Fruit fly (Drosophila melanogaster) whole organism, prepupa: Measurements from ENCODE around the gene Mgstl.

Source experiments
- CG4318 ChIP-seq: fragments of 200-800 bp; sonication (Bioruptor generic); optimal IDR thresholded peaks from 3 replicates; lab custom pipeline; 2017; ENCODE audit warnings: missing biosample characterization, mild to moderate bottlenecking, missing genetic modification characterization
- CG6792 ChIP-seq: fragments of 200-800 bp; sonication (Bioruptor generic); optimal IDR thresholded peaks from 3 replicates; lab custom pipeline; 2016; ENCODE audit warnings: missing biosample characterization, missing genetic modification characterization
- CG6808 ChIP-seq: fragments of 200-800 bp; sonication (Bioruptor generic); optimal IDR thresholded peaks from 3 replicates; lab custom pipeline; 2017; ENCODE audit warnings: missing biosample characterization, missing genetic modification characterization, mild to moderate bottlenecking, moderate library complexity, missing genetic modification reagents
- CG6854 ChIP-seq: fragments of 200-800 bp; sonication (Bioruptor generic); optimal IDR thresholded peaks from 2 replicates; lab custom pipeline; 2017; ENCODE audit warnings: missing biosample characterization, mild to moderate bottlenecking, missing genetic modification characterization
- CG8632 ChIP-seq: fragments of 200-800 bp; sonication (Bioruptor generic); optimal IDR thresholded peaks from 3 replicates; lab custom pipeline; 2016; ENCODE audit warnings: missing biosample characterization, missing genetic modification characterization
- CG9139 ChIP-seq: fragments of 200-800 bp; sonication (Bioruptor generic); optimal IDR thresholded peaks from 3 replicates; lab custom pipeline; 2017; ENCODE audit warnings: missing biosample characterization, mild to moderate bottlenecking, missing genetic modification characterization
- Eip93F ChIP-seq: fragments of 200-800 bp; sonication (Bioruptor generic); optimal IDR thresholded peaks from 2 replicates; lab custom pipeline; 2016; ENCODE audit warnings: missing biosample characterization, mild to moderate bottlenecking, missing genetic modification characterization
- Hr39 ChIP-seq: fragments of 200-800 bp; sonication (Bioruptor generic); optimal IDR thresholded peaks from 2 replicates; lab custom pipeline; 2016; ENCODE audit warnings: missing biosample characterization, missing genetic modification characterization
- Sox102F ChIP-seq: fragments of 200-800 bp; sonication (Bioruptor generic); optimal IDR thresholded peaks from 2 replicates; lab custom pipeline; 2016; ENCODE audit warnings: missing biosample characterization, mild to moderate bottlenecking, missing genetic modification characterization
- cyc ChIP-seq: fragments of 200-800 bp; sonication (Bioruptor generic); optimal IDR thresholded peaks from 3 replicates; lab custom pipeline; 2016; ENCODE audit warnings: missing biosample characterization, missing genetic modification characterization
- fd85E ChIP-seq: fragments of 200-800 bp; sonication (Bioruptor generic); optimal IDR thresholded peaks from 3 replicates; lab custom pipeline; 2016; ENCODE audit warnings: missing biosample characterization, missing genetic modification characterization
- salr ChIP-seq, 2 experiments: fragments of 200-800 bp; sonication (Bioruptor generic); optimal IDR thresholded peaks; 3 replicates each; lab custom pipeline; 2016 to 2018; ENCODE audit warnings: missing biosample characterization in 2 of 2, missing genetic modification characterization in 2 of 2, mild to moderate bottlenecking in 1 of 2

DNA sequence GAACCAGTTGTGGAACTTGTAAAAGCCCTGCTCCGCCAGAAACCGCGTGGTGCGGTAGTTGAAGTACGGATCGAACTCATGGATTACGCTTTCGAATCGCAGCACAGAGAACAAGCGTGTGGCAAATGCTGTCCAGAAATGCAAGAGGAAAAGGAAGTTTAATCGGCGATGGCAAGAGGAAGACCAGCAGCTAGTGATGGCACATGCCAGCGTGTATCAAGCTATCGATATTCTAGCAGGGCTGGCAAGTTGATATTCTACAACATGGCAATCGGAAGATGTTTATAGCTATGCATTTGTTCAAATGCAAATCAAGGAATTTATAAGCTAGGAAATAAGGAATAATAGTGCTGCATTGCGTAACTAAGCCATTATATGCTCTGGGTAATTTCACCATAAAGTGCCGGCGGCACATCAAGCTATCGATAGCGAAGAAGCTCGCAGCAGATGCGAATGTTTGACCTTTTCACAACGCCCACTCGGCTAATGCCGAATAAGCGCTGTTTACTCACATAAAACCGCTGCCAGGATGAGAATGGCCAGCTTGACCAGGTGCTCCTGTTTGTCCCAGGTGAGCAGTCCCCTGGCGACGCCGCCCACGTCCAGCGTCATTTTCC lies 11.3 kb downstream of the Mgstl start:
- TF ChIP-seq CG6854 (GFP tag; lab: Kevin White, UChicago) (peak; percentile 96), CG9139 (GFP tag; lab: Kevin White, UChicago) (peak; percentile 67), CG6792 (GFP tag; lab: Kevin White, UChicago) (peak; percentile 48), Eip93F (GFP tag; lab: Kevin White, UChicago) (no peak), CG6808 (GFP tag; lab: Kevin White, UChicago) (peak; percentile 77), salr (GFP tag; optimal IDR thresholded peaks at IDR 0.05; lab: Kevin White, UChicago) (peak in 1 of 2 experiments; percentile 71), Sox102F (peak; percentile 83), cyc (peak; percentile 66), Hr39 (GFP tag; lab: Kevin White, UChicago) (peak; percentile 62), CG8632 (peak; percentile 49), fd85E (peak; percentile 67), CG4318 (GFP tag; lab: Kevin White, UChicago) (no peak)
